Fruit fly (Drosophila melanogaster) whole organism, pupa: ENCODE measurements around the gene Smyd4-2.

ENCODE experiments used
- CG14655 ChIP-seq: fragments of 200-800 bp; sonication (Bioruptor generic); optimal IDR thresholded peaks from 3 replicates; lab custom pipeline; 2017; ENCODE audit warnings: mild to moderate bottlenecking, missing biosample characterization, missing genetic modification reagents, missing genetic modification characterization
- CG32121 ChIP-seq: fragments of 200-800 bp; sonication (Bioruptor generic); IDR thresholded peaks from 2 replicates; pipeline ENCODE4 v1.3.6; 2022; ENCODE audit warnings: missing biosample characterization, missing genetic modification characterization
- CG4496 ChIP-seq: fragments of 200-800 bp; sonication (Bioruptor generic); IDR thresholded peaks from 3 replicates; pipeline ENCODE4 v1.3.6; 2022; ENCODE audit warnings: missing biosample characterization, missing genetic modification characterization
- CG8159 ChIP-seq: fragments of 200-800 bp; sonication (Bioruptor generic); optimal IDR thresholded peaks from 3 replicates; lab custom pipeline; 2018; ENCODE audit warnings: missing biosample characterization, mild to moderate bottlenecking, missing genetic modification characterization, moderate library complexity
- EcR ChIP-seq: fragments of 200-800 bp; sonication (Bioruptor generic); optimal IDR thresholded peaks from 3 replicates; lab custom pipeline; 2019; ENCODE audit warnings: missing biosample characterization, missing genetic modification characterization, mild to moderate bottlenecking, moderate library complexity, missing genetic modification reagents
- Pif1B ChIP-seq: fragments of 200-800 bp; sonication (Bioruptor generic); optimal IDR thresholded peaks from 3 replicates; lab custom pipeline; 2016; ENCODE audit warnings: missing biosample characterization, missing genetic modification characterization
- Snoo ChIP-seq: fragments of 200-800 bp; sonication (Bioruptor generic); optimal IDR thresholded peaks from 3 replicates; lab custom pipeline; 2017; ENCODE audit warnings: missing biosample characterization, mild to moderate bottlenecking, missing genetic modification characterization, inconsistent platforms
- gl ChIP-seq: fragments of 200-800 bp; sonication (Bioruptor generic); optimal IDR thresholded peaks from 2 replicates; lab custom pipeline; 2018; ENCODE audit warnings: missing biosample characterization, mild to moderate bottlenecking, missing genetic modification characterization

- TF ChIP-seq gl (tag; lab: Kevin White, UChicago) (no peak), CG14655 (GFP tag; lab: Kevin White, UChicago) (no peak), CG32121 (no peak), Pif1B (GFP tag; lab: Kevin White, UChicago) (no peak), CG4496 (GFP tag; lab: Robert Waterston, UW) (no peak), EcR (GFP tag; lab: Kevin White, UChicago) (no peak), CG8159 (tag; lab: Kevin White, UChicago) (no peak), Snoo (tag; lab: Kevin White, UChicago) (no peak)
These were observed 14.7 kb downstream of the Smyd4-2 start for dm6 chr3L:12387063-12387462.
